Fruit fly (Drosophila melanogaster) whole organism, embryonic: ENCODE results near the gene Prx4.

Source experiments
- ATbp ChIP-seq: fragments of 200-800 bp; sonication (Bioruptor generic); optimal IDR thresholded peaks from 2 replicates; lab custom pipeline; 2017; ENCODE audit warnings: missing biosample characterization, mild to moderate bottlenecking, missing genetic modification characterization, missing genetic modification reagents
- Abd-B ChIP-seq: fragments of 200-800 bp; sonication (Bioruptor generic); optimal IDR thresholded peaks from 2 replicates; lab custom pipeline; 2018; ENCODE audit warnings: missing biosample characterization, mild to moderate bottlenecking, missing genetic modification characterization, moderate library complexity
- Adf1 ChIP-seq: fragments of 200-800 bp; sonication (Bioruptor generic); IDR thresholded peaks from 2 replicates; pipeline ENCODE4 v1.3.6; 2022; ENCODE audit warnings: missing biosample characterization, missing genetic modification characterization
- CG10267 ChIP-seq: fragments of 200-800 bp; sonication (Bioruptor generic); optimal IDR thresholded peaks from 2 replicates; lab custom pipeline; 2018; ENCODE audit warnings: missing biosample characterization, mild to moderate bottlenecking, missing genetic modification characterization, moderate library complexity
- CG10543 ChIP-seq: fragments of 200-800 bp; sonication (Bioruptor generic); optimal IDR thresholded peaks from 3 replicates; lab custom pipeline; 2017; ENCODE audit warnings: missing biosample characterization, mild to moderate bottlenecking, missing genetic modification characterization, moderate library complexity
- CG12391 ChIP-seq: fragments of 200-800 bp; sonication (Bioruptor generic); optimal IDR thresholded peaks from 3 replicates; lab custom pipeline; 2018; ENCODE audit warnings: missing biosample characterization, mild to moderate bottlenecking, missing genetic modification characterization, moderate library complexity
- CG13287 ChIP-seq: fragments of 200-800 bp; sonication (Bioruptor generic); IDR thresholded peaks from 2 replicates; pipeline ENCODE4 v1.3.6; 2022; ENCODE audit warnings: missing biosample characterization, missing genetic modification characterization; ENCODE audit not compliant: partially characterized antibody
- CG13624 ChIP-seq: fragments of 200-800 bp; sonication (Bioruptor generic); optimal IDR thresholded peaks from 2 replicates; lab custom pipeline; 2016; ENCODE audit warnings: missing biosample characterization, missing genetic modification characterization
- CG15479 ChIP-seq: fragments of 200-800 bp; sonication (Bioruptor generic); optimal IDR thresholded peaks from 3 replicates; lab custom pipeline; 2019; ENCODE audit warnings: missing biosample characterization, mild to moderate bottlenecking, missing genetic modification characterization, moderate library complexity
- CG18262 ChIP-seq: fragments of 200-800 bp; optimal IDR thresholded peaks from 3 replicates; lab custom pipeline; 2019; ENCODE audit warnings: missing biosample characterization, mild to moderate bottlenecking, missing genetic modification characterization, moderate library complexity
- CG34224 ChIP-seq: fragments of 200-800 bp; sonication (Bioruptor generic); IDR thresholded peaks from 3 replicates; pipeline ENCODE4 v1.3.6; 2022; ENCODE audit warnings: missing biosample characterization, missing genetic modification characterization; ENCODE audit not compliant: partially characterized antibody
- CG4424 ChIP-seq: fragments of 200-800 bp; sonication (Bioruptor generic); optimal IDR thresholded peaks from 3 replicates; lab custom pipeline; 2016; ENCODE audit warnings: missing biosample characterization, missing genetic modification characterization
- CG5180 ChIP-seq: fragments of 200-800 bp; sonication (Bioruptor generic); optimal IDR thresholded peaks from 3 replicates; lab custom pipeline; 2017; ENCODE audit warnings: missing biosample characterization, missing genetic modification characterization, mild to moderate bottlenecking, moderate library complexity, missing genetic modification reagents
- CG7271 ChIP-seq: fragments of 200-800 bp; sonication (Bioruptor generic); optimal IDR thresholded peaks from 2 replicates; lab custom pipeline; 2018; ENCODE audit warnings: missing biosample characterization, mild to moderate bottlenecking, missing genetic modification characterization, moderate library complexity
- CG7963 ChIP-seq: fragments of 200-800 bp; sonication (Bioruptor generic); IDR thresholded peaks from 3 replicates; pipeline ENCODE4 v1.3.6; 2022; ENCODE audit warnings: missing biosample characterization, missing genetic modification characterization; ENCODE audit not compliant: partially characterized antibody
- CG7987 ChIP-seq: fragments of 200-800 bp; sonication (Bioruptor generic); optimal IDR thresholded peaks from 2 replicates; lab custom pipeline; 2018; ENCODE audit warnings: missing biosample characterization, mild to moderate bottlenecking, missing genetic modification characterization, moderate library complexity
- CG8089 ChIP-seq: fragments of 200-800 bp; sonication (Bioruptor generic); optimal IDR thresholded peaks from 3 replicates; lab custom pipeline; 2016; ENCODE audit warnings: missing biosample characterization, missing genetic modification characterization
- CG8290 ChIP-seq, 3 experiments: fragments of 200-800 bp; sonication (Bioruptor generic); optimal IDR thresholded peaks; 2 replicates each; lab custom pipeline; 2016 to 2019; ENCODE audit warnings: missing biosample characterization in 3 of 3, missing genetic modification characterization in 3 of 3, mild to moderate bottlenecking in 2 of 3, moderate library complexity in 1 of 3
- CrebB ChIP-seq: fragments of 200-800 bp; sonication (Bioruptor generic); optimal IDR thresholded peaks from 3 replicates; lab custom pipeline; 2018; ENCODE audit warnings: missing biosample characterization, mild to moderate bottlenecking, missing genetic modification characterization
- HLH3B ChIP-seq: fragments of 200-800 bp; sonication (Bioruptor generic); IDR thresholded peaks from 2 replicates; pipeline ENCODE4 v1.3.6; 2022; ENCODE audit warnings: missing biosample characterization, missing genetic modification characterization
- HLH4C ChIP-seq: fragments of 200-800 bp; sonication (Bioruptor generic); IDR thresholded peaks from 3 replicates; pipeline ENCODE4 v1.3.6; 2022; ENCODE audit warnings: missing biosample characterization, missing genetic modification characterization; ENCODE audit not compliant: partially characterized antibody
- HLHmδ ChIP-seq: fragments of 200-800 bp; sonication (Bioruptor generic); optimal IDR thresholded peaks from 2 replicates; lab custom pipeline; 2018; ENCODE audit warnings: missing biosample characterization, mild to moderate bottlenecking, missing genetic modification characterization, moderate library complexity
- Kr ChIP-seq: fragments of 200-800 bp; sonication (Bioruptor generic); optimal IDR thresholded peaks from 2 replicates; lab custom pipeline; 2017; ENCODE audit warnings: missing biosample characterization, mild to moderate bottlenecking, missing genetic modification characterization
- MESR4 ChIP-seq: fragments of 200-800 bp; sonication (Bioruptor generic); optimal IDR thresholded peaks from 2 replicates; lab custom pipeline; 2018; ENCODE audit warnings: missing biosample characterization, mild to moderate bottlenecking, missing genetic modification characterization, moderate library complexity
- Med ChIP-seq: fragments of 200-800 bp; sonication (Bioruptor generic); peaks from one replicate; lab custom pipeline; 2016; ENCODE audit warnings: missing biosample characterization, missing genetic modification characterization, mild to moderate bottlenecking, inconsistent platforms, moderate library complexity
- Nf-YC ChIP-seq: fragments of 200-800 bp; optimal IDR thresholded peaks from 3 replicates; lab custom pipeline; 2019; ENCODE audit warnings: missing biosample characterization, mild to moderate bottlenecking, missing genetic modification characterization, moderate library complexity
- Xrp1 ChIP-seq: fragments of 200-800 bp; sonication (Bioruptor generic); IDR thresholded peaks from 2 replicates; pipeline ENCODE4 v1.3.6; 2022; ENCODE audit warnings: missing biosample characterization, missing genetic modification characterization
- amos ChIP-seq: fragments of 200-800 bp; sonication (Bioruptor generic); IDR thresholded peaks from 2 replicates; pipeline ENCODE4 v1.3.6; 2022; ENCODE audit warnings: missing biosample characterization, missing genetic modification characterization; ENCODE audit not compliant: partially characterized antibody
- ato ChIP-seq: fragments of 200-800 bp; sonication (Bioruptor generic); IDR thresholded peaks from 2 replicates; pipeline ENCODE4 v1.3.6; 2022; ENCODE audit warnings: missing biosample characterization, missing genetic modification characterization; ENCODE audit not compliant: partially characterized antibody
- bowl ChIP-seq: fragments of 200-800 bp; sonication (Bioruptor generic); IDR thresholded peaks from 2 replicates; pipeline ENCODE4 v1.3.6; 2022; ENCODE audit warnings: missing biosample characterization, missing genetic modification characterization
- chinmo ChIP-seq: fragments of 200-800 bp; sonication (Bioruptor generic); IDR thresholded peaks from 4 replicates; pipeline ENCODE4 v1.3.6; 2022; ENCODE audit warnings: missing biosample characterization, missing genetic modification characterization; ENCODE audit not compliant: partially characterized antibody
- crol ChIP-seq: fragments of 200-800 bp; sonication (Bioruptor generic); IDR thresholded peaks from 2 replicates; pipeline ENCODE4 v1.3.6; 2022; ENCODE audit warnings: missing biosample characterization, missing genetic modification characterization
- dmrt11E ChIP-seq: fragments of 200-800 bp; sonication (Bioruptor generic); optimal IDR thresholded peaks from 3 replicates; lab custom pipeline; 2018; ENCODE audit warnings: missing biosample characterization, mild to moderate bottlenecking, missing genetic modification characterization, moderate library complexity
- gcm ChIP-seq: fragments of 200-800 bp; sonication (Bioruptor generic); optimal IDR thresholded peaks from 2 replicates; lab custom pipeline; 2019; ENCODE audit warnings: missing biosample characterization, mild to moderate bottlenecking, missing genetic modification characterization, moderate library complexity
- her ChIP-seq: fragments of 200-800 bp; sonication (Bioruptor generic); optimal IDR thresholded peaks from 2 replicates; lab custom pipeline; 2016; ENCODE audit warnings: missing biosample characterization, missing genetic modification characterization
- insv ChIP-seq, 2 experiments: fragments of 200-800 bp; sonication (Bioruptor generic); optimal IDR thresholded peaks; 3 replicates each; lab custom pipeline; 2016 to 2018; ENCODE audit warnings: missing biosample characterization in 2 of 2, missing genetic modification characterization in 2 of 2
- knrl ChIP-seq: fragments of 200-800 bp; sonication (Bioruptor generic); IDR thresholded peaks from 3 replicates; pipeline ENCODE4 v1.3.6; 2022; ENCODE audit warnings: missing biosample characterization, missing genetic modification characterization; ENCODE audit not compliant: partially characterized antibody
- otp ChIP-seq: fragments of 200-800 bp; sonication (Bioruptor generic); IDR thresholded peaks from 3 replicates; pipeline ENCODE4, ENCODE4 v1.3.6; 2022; ENCODE audit warnings: missing biosample characterization, missing genetic modification characterization
- p53 ChIP-seq: fragments of 200-800 bp; sonication (Bioruptor generic); optimal IDR thresholded peaks from 2 replicates; lab custom pipeline; 2016; ENCODE audit warnings: missing biosample characterization, missing genetic modification characterization
- peb ChIP-seq: fragments of 200-800 bp; sonication (Bioruptor generic); IDR thresholded peaks from 2 replicates; pipeline ENCODE4 v1.3.6; 2022; ENCODE audit warnings: missing biosample characterization, missing genetic modification characterization
- prd ChIP-seq, 3 experiments: fragments of >200 bp in 2 of 3; fragments of 200-800 bp in 1 of 3; sonication (Bioruptor generic) in 1 of 3; optimal IDR thresholded peaks in 2 of 3; IDR thresholded peaks in 1 of 3; 2 replicates in 2 of 3; 3 replicates in 1 of 3; pipeline versions ENCODE4 v1.3.6 to Lab custom; 2017 to 2022; ENCODE audit warnings: missing biosample characterization in 1 of 3, missing genetic modification characterization in 1 of 3
- sens ChIP-seq: fragments of 200-800 bp; sonication (Bioruptor generic); peaks from one replicate; lab custom pipeline; 2016; ENCODE audit warnings: missing biosample characterization, missing genetic modification characterization
- so ChIP-seq: fragments of 200-800 bp; sonication (Bioruptor generic); IDR thresholded peaks from 3 replicates; pipeline ENCODE4 v1.3.6; 2022; ENCODE audit warnings: missing biosample characterization, missing genetic modification characterization
- sob ChIP-seq: fragments of 200-800 bp; sonication (Bioruptor generic); IDR thresholded peaks from 2 replicates; pipeline ENCODE4 v1.3.6; 2022; ENCODE audit warnings: missing biosample characterization, missing genetic modification characterization
- vvl ChIP-seq: fragments of 200-800 bp; sonication (Bioruptor generic); IDR thresholded peaks from 2 replicates; pipeline ENCODE4 v1.3.6; 2022; ENCODE audit warnings: missing biosample characterization, missing genetic modification characterization

Prx4 gene

DNA sequence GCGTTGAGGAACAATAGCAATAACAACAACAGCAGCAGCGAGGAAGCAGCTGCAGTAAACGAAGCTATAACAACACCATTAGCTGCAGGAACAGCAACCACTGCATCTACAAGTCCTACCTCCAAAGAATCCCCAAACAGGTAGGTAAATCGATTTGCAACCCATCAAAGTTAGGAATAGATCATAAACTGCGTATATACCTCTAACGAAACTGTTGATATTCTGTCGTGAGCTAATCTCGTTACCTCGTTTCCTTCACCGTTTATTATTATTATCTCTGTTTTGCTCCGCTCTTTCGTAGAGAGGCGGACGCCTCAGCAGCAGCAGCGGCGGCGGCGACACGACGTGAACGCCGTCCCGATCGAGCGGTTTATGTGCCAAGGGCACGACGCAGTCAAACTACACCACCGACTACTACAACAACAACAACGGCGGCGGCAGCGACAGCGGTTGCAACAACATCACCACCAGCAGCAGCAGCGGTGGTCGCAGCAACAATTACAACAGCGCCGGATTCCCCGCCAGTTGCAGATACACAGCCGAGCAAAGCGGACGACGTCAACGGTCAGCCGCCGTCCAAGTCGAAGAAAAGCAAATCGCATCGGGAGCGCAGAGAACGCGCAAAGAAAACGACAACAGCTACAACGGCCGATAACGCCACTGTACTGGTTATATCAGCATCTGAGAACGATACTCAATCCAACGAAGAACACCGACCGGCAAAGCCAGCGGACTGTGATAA is 4.2 kb upstream of the Prx4 start (continued):
- TF ChIP-seq her (no peak), Med (peak; percentile 85), Xrp1 (0 out of 2 replicates have a peak, but pooled peaks have one; percentile 50), otp (GFP tag; lab: Robert Waterston, UW) (peak; percentile 48; the same call in 1 of the 3 replicates), sob (peak; percentile 36; the same call in 1 of the 2 replicates), CrebB (tag; lab: Kevin White, UChicago) (peak; percentile 40), so (GFP tag; lab: Robert Waterston, UW) (peak; percentile 60; the same call in 1 of the 3 replicates), CG7963 (GFP tag; lab: Robert Waterston, UW) (no peak), Abd-B (GFP tag; lab: Kevin White, UChicago) (no peak), peb (GFP tag; lab: Robert Waterston, UW) (no peak), amos (GFP tag; lab: Robert Waterston, UW) (peak; percentile 37), CG7271 (tag; lab: Kevin White, UChicago) (peak; percentile 35), CG4424 (GFP tag; lab: Kevin White, UChicago) (no peak), bowl (GFP tag; lab: Robert Waterston, UW) (peak; percentile 75; the same call in 1 of the 2 replicates), CG10267 (tag; lab: Kevin White, UChicago) (peak; percentile 0), Adf1 (GFP tag; lab: Robert Waterston, UW) (peak; percentile 90), ato (peak; percentile 23; the same call in 1 of the 2 replicates), HLH3B (GFP tag; lab: Robert Waterston, UW) (0 out of 2 replicates have a peak, but pooled peaks have one; percentile 26), CG8089 (no peak), crol (GFP tag; lab: Robert Waterston, UW) (peak; percentile 48; the same call in 1 of the 2 replicates), ATbp (GFP tag; lab: Kevin White, UChicago) (no peak), vvl (GFP tag; lab: Robert Waterston, UW) (peak; percentile 50; the same call in 1 of the 2 replicates), CG15479 (GFP tag; lab: Kevin White, UChicago) (peak; percentile 99), CG13287 (GFP tag; lab: Robert Waterston, UW) (peak; percentile 22; the same call in 1 of the 2 replicates), CG12391 (tag; lab: Kevin White, UChicago) (peak; percentile 7), CG8290 (GFP tag; optimal IDR thresholded peaks at IDR 0.05; lab: Kevin White, UChicago) (no peak), CG8290 (tag; optimal IDR thresholded peaks at IDR 0.05; lab: Kevin White, UChicago) (peak in 1 of 2 experiments; percentile 14), Nf-YC (tag; lab: Kevin White, UChicago) (peak; percentile 27), insv (GFP tag; optimal IDR thresholded peaks at IDR 0.05; lab: Kevin White, UChicago) (peak in 1 of 2 experiments; percentile 12), CG13624 (GFP tag; lab: Kevin White, UChicago) (peak; percentile 33), CG10543 (GFP tag; lab: Kevin White, UChicago) (peak; percentile 67), HLH4C (GFP tag; lab: Robert Waterston, UW) (no peak), dmrt11E (tag; lab: Kevin White, UChicago) (no peak), gcm (peak; percentile 23), Kr (GFP tag; lab: Kevin White, UChicago) (peak; percentile 64), p53 (GFP tag; lab: Kevin White, UChicago) (no peak), sens (GFP tag; lab: Kevin White, UChicago) (peak; percentile 84), CG7987 (GFP tag; lab: Kevin White, UChicago) (peak; percentile 21), CG18262 (tag; lab: Kevin White, UChicago) (peak; percentile 13), prd (optimal IDR thresholded peaks at IDR 0.05; lab: Kevin White, UChicago) (no peak), prd (GFP tag; IDR thresholded peaks at IDR 0.05; lab: Robert Waterston, UW) (0 out of 3 replicates have a peak, but pooled peaks have one; percentile 4), MESR4 (GFP tag; lab: Kevin White, UChicago) (peak; percentile 10), HLHmδ (GFP tag; lab: Kevin White, UChicago) (peak; percentile 51), chinmo (peak; percentile 94; the same call in 3 of the 4 replicates), CG5180 (peak; percentile 94), knrl (GFP tag; lab: Robert Waterston, UW) (no peak), CG34224 (GFP tag; lab: Robert Waterston, UW) (0 out of 3 replicates have a peak, but pooled peaks have one; percentile 25)
